Fruit fly (Drosophila melanogaster) whole organism, embryonic: Measurements from ENCODE around the gene CG2712.

Experiments
- CG10267 ChIP-seq: fragments of 200-800 bp; sonication (Bioruptor generic); optimal IDR thresholded peaks from 2 replicates; lab custom pipeline; 2018; ENCODE audit warnings: missing biosample characterization, mild to moderate bottlenecking, missing genetic modification characterization, moderate library complexity
- CG10274 ChIP-seq: fragments of 200-800 bp; sonication (Bioruptor generic); optimal IDR thresholded peaks from 3 replicates; lab custom pipeline; 2017; ENCODE audit warnings: missing biosample characterization, mild to moderate bottlenecking, missing genetic modification characterization
- CG12744 ChIP-seq: fragments of 200-800 bp; sonication (Bioruptor generic); optimal IDR thresholded peaks from 2 replicates; lab custom pipeline; 2016; ENCODE audit warnings: missing biosample characterization, missing genetic modification characterization
- CG13287 ChIP-seq: fragments of 200-800 bp; sonication (Bioruptor generic); IDR thresholded peaks from 2 replicates; pipeline ENCODE4 v1.3.6; 2022; ENCODE audit warnings: missing biosample characterization, missing genetic modification characterization; ENCODE audit not compliant: partially characterized antibody
- CG1647 ChIP-seq: fragments of 200-800 bp; sonication (Bioruptor generic); optimal IDR thresholded peaks from 3 replicates; lab custom pipeline; 2016; ENCODE audit warnings: missing biosample characterization, missing genetic modification characterization
- CG16863 ChIP-seq: fragments of 200-800 bp; sonication (Bioruptor generic); optimal IDR thresholded peaks from 3 replicates; lab custom pipeline; 2016; ENCODE audit warnings: missing biosample characterization, missing genetic modification characterization
- CG17829 ChIP-seq: fragments of 200-800 bp; optimal IDR thresholded peaks from 2 replicates; lab custom pipeline; 2019; ENCODE audit warnings: missing biosample characterization, mild to moderate bottlenecking, missing genetic modification characterization, moderate library complexity
- CG30020 ChIP-seq: fragments of 200-800 bp; optimal IDR thresholded peaks from 2 replicates; lab custom pipeline; 2019; ENCODE audit warnings: missing biosample characterization, mild to moderate bottlenecking, missing genetic modification characterization, moderate library complexity
- CG30431 ChIP-seq: fragments of 200-800 bp; sonication (Bioruptor generic); optimal IDR thresholded peaks from 2 replicates; lab custom pipeline; 2017; ENCODE audit warnings: missing biosample characterization, missing genetic modification characterization
- CG3065 ChIP-seq: fragments of 200-800 bp; sonication (Bioruptor generic); optimal IDR thresholded peaks from 2 replicates; lab custom pipeline; 2016; ENCODE audit warnings: missing biosample characterization, missing genetic modification characterization
- CG32772 ChIP-seq: fragments of 200-800 bp; sonication (Bioruptor generic); IDR thresholded peaks from 2 replicates; pipeline ENCODE4 v1.3.6; 2022; ENCODE audit warnings: missing biosample characterization, missing genetic modification characterization
- CG34224 ChIP-seq: fragments of 200-800 bp; sonication (Bioruptor generic); IDR thresholded peaks from 3 replicates; pipeline ENCODE4 v1.3.6; 2022; ENCODE audit warnings: missing biosample characterization, missing genetic modification characterization; ENCODE audit not compliant: partially characterized antibody
- CG6854 ChIP-seq: fragments of 200-800 bp; sonication (Bioruptor generic); optimal IDR thresholded peaks from 3 replicates; lab custom pipeline; 2017; ENCODE audit warnings: missing biosample characterization, mild to moderate bottlenecking, missing genetic modification characterization
- CG7963 ChIP-seq: fragments of 200-800 bp; sonication (Bioruptor generic); IDR thresholded peaks from 3 replicates; pipeline ENCODE4 v1.3.6; 2022; ENCODE audit warnings: missing biosample characterization, missing genetic modification characterization; ENCODE audit not compliant: partially characterized antibody
- CG8281 ChIP-seq: fragments of 200-800 bp; sonication (Bioruptor generic); optimal IDR thresholded peaks from 2 replicates; lab custom pipeline; 2018; ENCODE audit warnings: missing biosample characterization, mild to moderate bottlenecking, missing genetic modification characterization, moderate library complexity
- CG8478 ChIP-seq: fragments of >200 bp; optimal IDR thresholded peaks from 2 replicates; lab custom pipeline; 2018
- CTCF ChIP-seq: fragments of 200-800 bp; sonication (Bioruptor generic); optimal IDR thresholded peaks from 2 replicates; lab custom pipeline; 2017; ENCODE audit warnings: missing biosample characterization, mild to moderate bottlenecking, missing genetic modification characterization, moderate library complexity
- H2.0 ChIP-seq: fragments of 200-800 bp; sonication (Bioruptor generic); IDR thresholded peaks from 2 replicates; pipeline ENCODE4 v1.3.6; 2022; ENCODE audit warnings: missing biosample characterization, missing genetic modification characterization
- HLH54F ChIP-seq: fragments of 200-800 bp; sonication (Bioruptor generic); optimal IDR thresholded peaks from 3 replicates; lab custom pipeline; 2016; ENCODE audit warnings: missing biosample characterization, missing genetic modification characterization
- HmgZ ChIP-seq: fragments of 200-800 bp; sonication (Bioruptor generic); optimal IDR thresholded peaks from 2 replicates; lab custom pipeline; 2018; ENCODE audit warnings: missing biosample characterization, mild to moderate bottlenecking, missing genetic modification characterization
- MTF-1 ChIP-seq: fragments of 200-800 bp; sonication (Bioruptor generic); optimal IDR thresholded peaks from 2 replicates; lab custom pipeline; 2018; ENCODE audit warnings: missing biosample characterization, mild to moderate bottlenecking, missing genetic modification characterization, borderline replicate concordance
- Myb ChIP-seq: fragments of 200-800 bp; sonication (Bioruptor generic); optimal IDR thresholded peaks from 2 replicates; lab custom pipeline; 2016; ENCODE audit warnings: missing biosample characterization, missing genetic modification characterization
- Neu2 ChIP-seq: fragments of 200-800 bp; sonication (Bioruptor generic); optimal IDR thresholded peaks from 3 replicates; lab custom pipeline; 2016; ENCODE audit warnings: missing biosample characterization, missing genetic modification characterization, borderline replicate concordance
- Opbp ChIP-seq: fragments of 200-800 bp; sonication (Bioruptor generic); IDR thresholded peaks from 3 replicates; pipeline ENCODE4 v1.3.6; 2022; ENCODE audit warnings: missing biosample characterization, missing genetic modification characterization; ENCODE audit not compliant: partially characterized antibody
- Scr ChIP-seq: fragments of 200-800 bp; sonication (Bioruptor generic); IDR thresholded peaks from 2 replicates; pipeline ENCODE4 v1.3.6; 2022; ENCODE audit warnings: missing biosample characterization, missing genetic modification characterization; ENCODE audit not compliant: partially characterized antibody
- Sry-δ ChIP-seq: fragments of 200-800 bp; sonication (Bioruptor generic); optimal IDR thresholded peaks from 2 replicates; lab custom pipeline; 2016; ENCODE audit warnings: missing biosample characterization, missing genetic modification characterization
- ab ChIP-seq: fragments of 200-800 bp; sonication (Bioruptor generic); optimal IDR thresholded peaks from 2 replicates; lab custom pipeline; 2016; ENCODE audit warnings: missing biosample characterization, missing genetic modification characterization
- ac ChIP-seq: fragments of 200-800 bp; sonication (Bioruptor generic); optimal IDR thresholded peaks from 3 replicates; lab custom pipeline; 2017; ENCODE audit warnings: missing biosample characterization, mild to moderate bottlenecking, missing genetic modification characterization
- amos ChIP-seq: fragments of 200-800 bp; sonication (Bioruptor generic); IDR thresholded peaks from 2 replicates; pipeline ENCODE4 v1.3.6; 2022; ENCODE audit warnings: missing biosample characterization, missing genetic modification characterization; ENCODE audit not compliant: partially characterized antibody
- ara ChIP-seq: fragments of 200-800 bp; sonication (Bioruptor generic); IDR thresholded peaks from 2 replicates; pipeline ENCODE4 v1.3.6; 2022; ENCODE audit warnings: missing biosample characterization, missing genetic modification characterization
- crc ChIP-seq: fragments of 200-800 bp; sonication (Bioruptor generic); optimal IDR thresholded peaks from 2 replicates; lab custom pipeline; 2016; ENCODE audit warnings: missing biosample characterization, missing genetic modification characterization
- crp ChIP-seq, 2 experiments: fragments of 200-800 bp; sonication (Bioruptor generic); optimal IDR thresholded peaks; 2 replicates in 1 of 2; 3 replicates in 1 of 2; lab custom pipeline; 2017; ENCODE audit warnings: missing biosample characterization in 2 of 2, missing genetic modification characterization in 2 of 2, mild to moderate bottlenecking in 1 of 2, moderate library complexity in 1 of 2
- dpn ChIP-seq, 2 experiments: fragments of 200-800 bp; sonication (Bioruptor generic); optimal IDR thresholded peaks; 3 replicates each; lab custom pipeline; 2016; ENCODE audit warnings: missing biosample characterization in 2 of 2, missing genetic modification characterization in 2 of 2
- gcm2 ChIP-seq: fragments of 200-800 bp; sonication (Bioruptor generic); optimal IDR thresholded peaks from 2 replicates; lab custom pipeline; 2016; ENCODE audit warnings: missing biosample characterization, missing genetic modification characterization
- gfzf ChIP-seq: fragments of 200-800 bp; sonication (Bioruptor generic); optimal IDR thresholded peaks from 2 replicates; lab custom pipeline; 2016; ENCODE audit warnings: missing biosample characterization, mild to moderate bottlenecking, missing genetic modification characterization, moderate library complexity
- hb ChIP-seq: fragments of 200-800 bp; sonication (Bioruptor generic); IDR thresholded peaks from 3 replicates; pipeline ENCODE4 v1.3.6; 2022; ENCODE audit warnings: missing biosample characterization, missing genetic modification characterization; ENCODE audit not compliant: partially characterized antibody
- lab ChIP-seq: fragments of 200-800 bp; sonication (Bioruptor generic); optimal IDR thresholded peaks from 3 replicates; lab custom pipeline; 2017; ENCODE audit warnings: missing biosample characterization, missing genetic modification characterization, mild to moderate bottlenecking, moderate library complexity, missing genetic modification reagents
- pzg ChIP-seq: fragments of 200-800 bp; sonication (Bioruptor generic); optimal IDR thresholded peaks from 3 replicates; lab custom pipeline; 2018; ENCODE audit warnings: missing biosample characterization, mild to moderate bottlenecking, missing genetic modification characterization, moderate library complexity
- row ChIP-seq: fragments of 200-800 bp; sonication (Bioruptor generic); IDR thresholded peaks from 3 replicates; pipeline ENCODE4 v1.3.6; 2022; ENCODE audit warnings: missing biosample characterization, missing genetic modification characterization
- sc ChIP-seq, 3 experiments: fragments of >200 bp in 2 of 3; fragments of 200-800 bp in 1 of 3; sonication (Bioruptor generic) in 1 of 3; optimal IDR thresholded peaks; 2 replicates in 2 of 3; 3 replicates in 1 of 3; lab custom pipeline; 2017; ENCODE audit warnings: mild to moderate bottlenecking in 1 of 3, missing biosample characterization in 1 of 3, missing genetic modification characterization in 1 of 3, missing genetic modification reagents in 1 of 3
- slbo ChIP-seq: fragments of 200-800 bp; sonication (Bioruptor generic); IDR thresholded peaks from 2 replicates; pipeline ENCODE4 v1.3.6; 2022; ENCODE audit warnings: missing biosample characterization, missing genetic modification characterization
- sna ChIP-seq: fragments of 200-800 bp; sonication (Bioruptor generic); IDR thresholded peaks from 2 replicates; pipeline ENCODE4 v1.3.6; 2022; ENCODE audit warnings: missing biosample characterization, missing genetic modification characterization; ENCODE audit not compliant: partially characterized antibody
- stwl ChIP-seq: fragments of 200-800 bp; sonication (Bioruptor generic); optimal IDR thresholded peaks from 3 replicates; lab custom pipeline; 2018; ENCODE audit warnings: missing biosample characterization, mild to moderate bottlenecking, missing genetic modification characterization, moderate library complexity
- tgo ChIP-seq: fragments of 200-800 bp; sonication (Bioruptor generic); IDR thresholded peaks from 3 replicates; pipeline ENCODE4 v1.3.6; 2022; ENCODE audit warnings: missing biosample characterization, missing genetic modification characterization
- trem ChIP-seq: fragments of 200-800 bp; optimal IDR thresholded peaks from 3 replicates; lab custom pipeline; 2019; ENCODE audit warnings: missing biosample characterization, mild to moderate bottlenecking, missing genetic modification characterization, moderate library complexity
- ttk ChIP-seq: fragments of 200-800 bp; sonication (Bioruptor generic); IDR thresholded peaks from 2 replicates; pipeline ENCODE4 v2.1.2; 2022; ENCODE audit warnings: missing biosample characterization, missing genetic modification characterization
- unc-4 ChIP-seq: fragments of 200-800 bp; sonication (Bioruptor generic); IDR thresholded peaks from 2 replicates; pipeline ENCODE4 v1.3.6; 2022; ENCODE audit warnings: missing biosample characterization, missing genetic modification characterization; ENCODE audit not compliant: partially characterized antibody
- zen ChIP-seq: fragments of 200-800 bp; sonication (Bioruptor generic); optimal IDR thresholded peaks from 3 replicates; lab custom pipeline; 2018; ENCODE audit warnings: missing biosample characterization, mild to moderate bottlenecking, missing genetic modification characterization, moderate library complexity

Gene CG2712

DNA sequence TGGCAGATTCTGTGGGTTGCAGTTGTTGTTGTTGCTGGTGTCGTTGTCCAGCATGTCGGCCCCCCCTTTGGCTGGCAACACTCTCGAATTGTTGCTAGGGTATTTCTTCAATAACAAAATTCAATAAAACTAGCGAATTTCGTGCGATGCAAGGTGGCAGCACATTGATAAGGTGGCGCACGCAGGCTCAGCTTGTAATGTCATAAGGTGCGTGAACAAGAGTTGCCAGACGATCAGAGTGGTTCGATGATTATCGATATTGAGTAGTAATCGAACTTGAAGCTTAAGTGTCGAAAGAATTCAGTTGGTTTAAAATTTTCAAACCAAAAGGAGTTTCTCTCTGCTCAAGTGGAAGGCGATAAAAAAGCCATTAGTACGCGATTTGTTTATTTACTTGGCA is 12.1 kb upstream of the CG2712 start, which contains the start of gene CG2701 (continued):
- TF ChIP-seq dpn (GFP tag; optimal IDR thresholded peaks at IDR 0.05; lab: Kevin White, UChicago) (peak; percentile 20 to 25), Neu2 (peak; percentile 78), ara (GFP tag; lab: Robert Waterston, UW) (no peak), CG17829 (tag; lab: Kevin White, UChicago) (peak; percentile 7), CTCF (GFP tag; lab: Kevin White, UChicago) (peak; percentile 2), zen (tag; lab: Kevin White, UChicago) (no peak), CG6854 (GFP tag; lab: Kevin White, UChicago) (no peak), CG12744 (GFP tag; lab: Kevin White, UChicago) (no peak), tgo (GFP tag; lab: Robert Waterston, UW) (no peak), CG16863 (GFP tag; lab: Kevin White, UChicago) (no peak), CG30020 (no peak), CG8281 (no peak), H2.0 (GFP tag; lab: Robert Waterston, UW) (no peak), CG3065 (GFP tag; lab: Kevin White, UChicago) (no peak), ab (GFP tag; lab: Kevin White, UChicago) (no peak), HLH54F (GFP tag; lab: Kevin White, UChicago) (peak; percentile 11), CG32772 (GFP tag; lab: Robert Waterston, UW) (no peak), CG8478 (lab: Kevin White, UChicago) (no peak), HmgZ (peak; percentile 70), CG30431 (GFP tag; lab: Kevin White, UChicago) (no peak), row (GFP tag; lab: Robert Waterston, UW) (peak; percentile 65), ac (GFP tag; lab: Kevin White, UChicago) (no peak)
- TF ChIP-seq, all 482 proteins: peak for 99

DNA sequence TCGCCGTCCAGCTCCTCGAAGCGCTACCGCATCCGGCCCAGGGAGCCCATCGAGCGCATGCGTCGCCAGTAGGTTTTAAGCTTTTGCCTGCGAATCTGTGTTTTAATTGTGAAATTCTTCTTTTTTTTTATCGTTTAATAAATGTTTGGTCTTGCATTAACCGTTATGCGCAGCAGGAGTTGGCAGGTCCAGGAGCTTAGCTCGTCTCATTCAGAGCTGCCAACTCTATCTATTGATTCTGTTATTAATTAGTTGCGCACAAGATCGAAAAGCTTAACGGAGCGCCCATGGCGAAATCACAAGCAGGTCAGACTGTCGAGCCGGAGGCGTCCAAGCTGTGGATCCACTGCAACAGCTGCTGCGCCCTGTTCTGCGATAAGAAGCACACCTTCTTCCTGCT is 5.8 kb upstream of the CG2712 start, which contains the start of gene vilya:
Gene vilya, plus strand, starts transcription at position 259 of the 400 bp plus-strand sequence.
- TF ChIP-seq trem (tag; lab: Kevin White, UChicago) = peak; percentile 92
- no peak for TF ChIP-seq CG34224 (GFP tag; lab: Robert Waterston, UW)

DNA sequence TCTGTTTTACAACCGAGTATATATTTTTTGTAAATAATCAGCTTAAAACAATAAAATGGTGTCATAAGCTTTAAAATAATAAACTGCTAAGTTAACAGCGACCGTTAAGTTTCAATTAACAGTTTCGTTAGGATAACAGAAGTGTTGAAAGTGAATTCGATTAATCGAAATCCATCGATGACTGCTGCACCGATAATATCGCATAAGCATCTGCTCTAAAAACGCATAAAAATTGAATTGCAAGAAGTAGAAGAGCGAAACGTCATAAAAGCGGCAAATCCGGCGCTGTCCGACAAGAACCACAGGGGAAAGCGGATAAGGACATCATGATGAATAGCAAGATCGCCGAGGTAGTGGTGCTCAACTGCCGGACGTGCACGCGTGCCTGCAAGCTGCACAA is 4.8 kb upstream of the CG2712 start, which contains the start of gene dwg:
Gene dwg, plus strand, starts transcription at position 193 of the 400 bp plus-strand sequence.
- TF ChIP-seq amos (peak; percentile 89), gfzf (GFP tag; lab: Kevin White, UChicago) (peak; percentile 28), Myb (GFP tag; lab: Kevin White, UChicago) (peak; percentile 77), Opbp (peak; percentile 82; the same call in 2 of the 3 replicates), ttk (GFP tag; lab: Robert Waterston, UW) (no peak), sc (optimal IDR thresholded peaks at IDR 0.05; lab: Kevin White, UChicago) (no peak), sc (GFP tag; optimal IDR thresholded peaks at IDR 0.05; lab: Kevin White, UChicago) (no peak), CG13287 (peak; percentile 88), CG10274 (no peak), slbo (no peak), crc (GFP tag; lab: Kevin White, UChicago) (no peak), Sry-δ (GFP tag; lab: Kevin White, UChicago) (peak; percentile 79), CG7963 (GFP tag; lab: Robert Waterston, UW) (peak; percentile 82), crp (GFP tag; optimal IDR thresholded peaks at IDR 0.05; lab: Kevin White, UChicago) (peak in 1 of 2 experiments; percentile 32), gcm2 (GFP tag; lab: Kevin White, UChicago) (no peak), stwl (tag; lab: Kevin White, UChicago) (peak; percentile 59), hb (GFP tag; lab: Robert Waterston, UW) (peak; percentile 69), CG10267 (peak; percentile 36), Scr (peak; percentile 82), pzg (peak; percentile 53), lab (no peak), unc-4 (peak; percentile 87), trem (tag; lab: Kevin White, UChicago) (peak; percentile 36), CG1647 (GFP tag; lab: Kevin White, UChicago) (no peak), sna (GFP tag; lab: Robert Waterston, UW) (peak; percentile 81), MTF-1 (GFP tag; lab: Kevin White, UChicago) (no peak)
